Worm (Caenorhabditis elegans): ENCODE results near the gene nas-3.

DNA sequence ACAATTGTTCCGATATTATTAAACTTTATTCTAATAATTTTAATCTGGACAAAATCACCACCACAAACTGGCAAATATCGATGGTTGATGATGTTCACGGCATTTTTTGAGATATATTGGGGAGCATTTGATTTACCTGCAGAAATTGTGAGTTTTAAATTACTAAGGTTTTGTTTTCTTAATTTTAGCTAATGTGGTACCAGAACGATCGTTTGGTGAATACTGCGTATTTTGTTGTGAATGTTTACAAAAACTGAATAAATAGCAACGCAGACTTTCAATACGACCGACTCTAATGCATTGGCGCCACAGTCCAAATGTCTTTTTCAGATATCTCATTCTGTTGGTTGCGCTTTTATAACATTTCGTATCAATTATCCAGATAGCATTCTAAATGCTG lies 43.7 kb downstream of the nas-3 start:
- TF ChIP-seq lin-39 (tag; optimal IDR thresholded peaks at IDR 0.05) (no peak), lsy-2 (tag; optimal IDR thresholded peaks at IDR 0.05) (no peak), nhr-11 (tag; optimal IDR thresholded peaks at IDR 0.05) (no peak), lin-13 (GFP tag; optimal IDR thresholded peaks at IDR 0.05) (no peak), ama-1 (optimal IDR thresholded peaks at IDR 0.05) (no peak), elt-3 (tag; optimal IDR thresholded peaks at IDR 0.05) (no peak), ceh-82 (tag; optimal IDR thresholded peaks at IDR 0.05) (no peak), R02D3.7 (tag; optimal IDR thresholded peaks at IDR 0.05) (no peak), nhr-237 (tag; optimal IDR thresholded peaks at IDR 0.05) (no peak), F13H6.1 (tag; optimal IDR thresholded peaks at IDR 0.05) (no peak), peb-1 (tag; optimal IDR thresholded peaks at IDR 0.05) (no peak), ztf-11 (tag; optimal IDR thresholded peaks at IDR 0.05) (no peak), unc-39 (tag; optimal IDR thresholded peaks at IDR 0.05) (no peak), unc-62 (GFP tag; optimal IDR thresholded peaks at IDR 0.05) (no peak)
